Fruit fly (Drosophila melanogaster) whole organism, wandering third instar larva: ENCODE results near the gene CG43203.
A peak's percentile ranks its signal among the peaks of the same experiment; 100 is the strongest.

Experiments
- Abd-B ChIP-seq: fragments of >200 bp; optimal IDR thresholded peaks from 2 replicates; lab custom pipeline; 2017; ENCODE audit warnings: missing biosample characterization, missing genetic modification characterization
- CG9705 ChIP-seq: fragments of 200-800 bp; sonication (Bioruptor generic); optimal IDR thresholded peaks from 2 replicates; lab custom pipeline; 2018; ENCODE audit warnings: missing biosample characterization, mild to moderate bottlenecking, missing genetic modification characterization
- Mio ChIP-seq: sonication (Bioruptor generic); optimal IDR thresholded peaks from 2 replicates; lab custom pipeline; 2016; ENCODE audit warnings: missing biosample characterization, missing genetic modification characterization
- br ChIP-seq: fragments of 200-800 bp; sonication (Bioruptor generic); optimal IDR thresholded peaks from 2 replicates; lab custom pipeline; 2016; ENCODE audit warnings: missing biosample characterization, missing genetic modification characterization
- fru ChIP-seq: fragments of 200-800 bp; sonication (Bioruptor generic); optimal IDR thresholded peaks from 3 replicates; lab custom pipeline; 2016; ENCODE audit warnings: missing biosample characterization, mild to moderate bottlenecking, missing genetic modification characterization
- lola ChIP-seq: fragments of >200 bp; optimal IDR thresholded peaks from 2 replicates; lab custom pipeline; 2017; ENCODE audit warnings: missing biosample characterization, missing genetic modification characterization
- pan ChIP-seq: fragments of >200 bp; optimal IDR thresholded peaks from 2 replicates; lab custom pipeline; 2017
- psq ChIP-seq: fragments of 200-800 bp; sonication (Bioruptor generic); optimal IDR thresholded peaks from 3 replicates; lab custom pipeline; 2017; ENCODE audit warnings: missing biosample characterization, mild to moderate bottlenecking, missing genetic modification characterization, moderate library complexity
- tai ChIP-seq: sonication (Bioruptor generic); optimal IDR thresholded peaks from 2 replicates; lab custom pipeline; 2016; ENCODE audit warnings: missing biosample characterization, missing genetic modification characterization

dm6 chr3R:19310352-19311055 lies 43.3 kb upstream of the CG43203 start:
- peak; percentile 13 for TF ChIP-seq tai (GFP tag; lab: Kevin White, UChicago)
- no peak for TF ChIP-seq br (GFP tag; lab: Kevin White, UChicago)
- TF ChIP-seq CG9705 (GFP tag; lab: Kevin White, UChicago) = no peak
- no peak for TF ChIP-seq Abd-B (GFP tag; lab: Kevin White, UChicago)
- peak; percentile 59 for TF ChIP-seq psq (GFP tag; lab: Kevin White, UChicago)
- TF ChIP-seq Mio = no peak
- TF ChIP-seq fru (GFP tag; lab: Kevin White, UChicago) = peak; percentile 18
- TF ChIP-seq pan (lab: Kevin White, UChicago) = no peak
- TF ChIP-seq lola (GFP tag; lab: Kevin White, UChicago) = no peak
